Worm (Caenorhabditis elegans) whole organism, L4 larva: ENCODE results near the gene ska-3.

ENCODE experiments used
- D1046.2 ChIP-seq: fragments of 200-800 bp; sonication (Bioruptor generic); IDR thresholded peaks from 2 replicates; pipeline ENCODE4 v1.3.6; 2022; ENCODE audit warnings: missing genetic modification characterization, missing compliant biosample characterization
- R02D3.7 ChIP-seq: fragments of 150-350 bp; sonication (generic microtip); optimal IDR thresholded peaks from 3 replicates; lab custom pipeline; 2014; ENCODE audit warnings: missing biosample characterization, missing genetic modification characterization
- T20F7.1 ChIP-seq: fragments of 200-800 bp; sonication (Bioruptor generic); optimal IDR thresholded peaks from 2 replicates; lab custom pipeline; 2018; ENCODE audit warnings: mild to moderate bottlenecking, missing genetic modification characterization, missing compliant biosample characterization
- T26A8.4 ChIP-seq: fragments of 200-800 bp; sonication (Bioruptor generic); IDR thresholded peaks from 2 replicates; pipeline ENCODE4 v1.3.6; 2022; ENCODE audit warnings: missing genetic modification characterization, missing compliant biosample characterization
- Y5F2A.4 ChIP-seq: fragments of 200-800 bp; sonication (Bioruptor generic); optimal IDR thresholded peaks from 2 replicates; lab custom pipeline; 2018; ENCODE audit warnings: mild to moderate bottlenecking, missing genetic modification characterization, missing compliant biosample characterization
- Y75B8A.6 ChIP-seq: fragments of 200-800 bp; sonication (Bioruptor generic); IDR thresholded peaks from 2 replicates; pipeline ENCODE4 v1.3.6; 2022; ENCODE audit warnings: missing genetic modification reagents, missing genetic modification characterization, missing compliant biosample characterization
- aha-1 ChIP-seq: fragments of 150-350 bp; peaks from one replicate; lab custom pipeline; 2014; ENCODE audit warnings: missing biosample characterization, missing genetic modification characterization
- ama-1 ChIP-seq: fragments of 150-350 bp; optimal IDR thresholded peaks from 2 replicates; lab custom pipeline; 2014; ENCODE audit warnings: inconsistent platforms, mixed read lengths
- daf-16 ChIP-seq, 3 experiments: sonication (generic microtip); optimal IDR thresholded peaks; 2 replicates each; lab custom pipeline; 2016 to 2017; ENCODE audit warnings: missing genetic modification characterization in 3 of 3, missing genetic modification reagents in 3 of 3, mild to moderate bottlenecking in 2 of 3, missing compliant biosample characterization in 2 of 3, missing biosample characterization in 1 of 3, moderate library complexity in 1 of 3
- daf-19 ChIP-seq: fragments of 200-800 bp; sonication (Bioruptor generic); conservative IDR thresholded peaks from 2 replicates; pipeline ENCODE4 v1.3.6; 2022; ENCODE audit warnings: missing genetic modification characterization, missing compliant biosample characterization
- dmd-9 ChIP-seq: fragments of 200-800 bp; sonication (Bioruptor generic); IDR thresholded peaks from 2 replicates; pipeline ENCODE4 v1.3.6; 2022; ENCODE audit warnings: missing genetic modification reagents, missing genetic modification characterization, missing compliant biosample characterization
- duxl-1 ChIP-seq: sonication (generic microtip); optimal IDR thresholded peaks from 2 replicates; lab custom pipeline; 2016; ENCODE audit warnings: mild to moderate bottlenecking, missing genetic modification characterization, moderate library complexity, missing compliant biosample characterization; ENCODE audit not compliant: poor library complexity
- dve-1 ChIP-seq: sonication (generic microtip); optimal IDR thresholded peaks from 2 replicates; lab custom pipeline; 2017; ENCODE audit warnings: antibody characterized with exemption, mild to moderate bottlenecking, missing genetic modification characterization, missing compliant biosample characterization; ENCODE audit not compliant: insufficient read depth
- egl-43 ChIP-seq: fragments of 200-800 bp; sonication (Bioruptor generic); IDR thresholded peaks from 2 replicates; pipeline ENCODE4 v1.3.6; 2022; ENCODE audit warnings: missing genetic modification reagents, missing genetic modification characterization, missing compliant biosample characterization
- fkh-10 ChIP-seq: fragments of 150-350 bp; optimal IDR thresholded peaks from 2 replicates; lab custom pipeline; 2014; ENCODE audit warnings: missing biosample characterization, missing genetic modification reagents, missing genetic modification characterization
- gei-8 ChIP-seq: fragments of 200-800 bp; sonication (Bioruptor generic); optimal IDR thresholded peaks from 2 replicates; lab custom pipeline; 2018; ENCODE audit warnings: mild to moderate bottlenecking, missing genetic modification characterization, missing compliant biosample characterization
- hlh-30 ChIP-seq: sonication (generic microtip); optimal IDR thresholded peaks from 2 replicates; lab custom pipeline; 2017; ENCODE audit warnings: antibody characterized with exemption, mild to moderate bottlenecking, missing genetic modification characterization, missing compliant biosample characterization; ENCODE audit not compliant: insufficient read depth
- jun-1 ChIP-seq: fragments of 150-350 bp; optimal IDR thresholded peaks from 2 replicates; lab custom pipeline; 2014; ENCODE audit warnings: missing biosample characterization, missing genetic modification reagents, missing genetic modification characterization
- lin-1 ChIP-seq: fragments of 200-800 bp; sonication (Bioruptor generic); IDR thresholded peaks from 2 replicates; pipeline ENCODE4 v1.3.6; 2022; ENCODE audit warnings: missing genetic modification reagents, missing genetic modification characterization, missing compliant biosample characterization
- lin-38 ChIP-seq: fragments of 200-800 bp; sonication (Bioruptor generic); IDR thresholded peaks from 2 replicates; pipeline ENCODE4 v1.3.6; 2022; ENCODE audit warnings: missing genetic modification reagents, missing genetic modification characterization, missing compliant biosample characterization
- madf-5 ChIP-seq, 2 experiments: fragments of 200-800 bp; sonication (Bioruptor generic); IDR thresholded peaks; 2 replicates each; pipeline ENCODE4 v1.3.6; 2022; ENCODE audit warnings: missing compliant biosample characterization in 2 of 2, missing genetic modification characterization in 2 of 2
- mes-2 ChIP-seq: sonication (generic microtip); optimal IDR thresholded peaks from 2 replicates; lab custom pipeline; 2016; ENCODE audit warnings: missing genotype, mild to moderate bottlenecking, missing genetic modification characterization, missing compliant biosample characterization; ENCODE audit not compliant: poor library complexity, severe bottlenecking
- nhr-10 ChIP-seq: fragments of 150-350 bp; optimal IDR thresholded peaks from 2 replicates; lab custom pipeline; 2014; ENCODE audit warnings: missing biosample characterization, missing genetic modification characterization
- nhr-237 ChIP-seq: sonication (generic microtip); optimal IDR thresholded peaks from 2 replicates; lab custom pipeline; 2017; ENCODE audit warnings: missing biosample characterization, missing genetic modification characterization
- nhr-25 ChIP-seq: sonication (generic microtip); optimal IDR thresholded peaks from 2 replicates; lab custom pipeline; 2017; ENCODE audit warnings: missing genetic modification characterization, mild to moderate bottlenecking, missing compliant biosample characterization, antibody characterized with exemption, moderate library complexity, borderline replicate concordance; ENCODE audit not compliant: insufficient read depth
- nhr-48 ChIP-seq: sonication (generic microtip); optimal IDR thresholded peaks from 2 replicates; lab custom pipeline; 2016; ENCODE audit warnings: mild to moderate bottlenecking, missing genetic modification characterization, missing compliant biosample characterization
- nhr-77 ChIP-seq: fragments of 150-350 bp; optimal IDR thresholded peaks from 2 replicates; lab custom pipeline; 2014; ENCODE audit warnings: missing biosample characterization, missing genetic modification characterization
- php-3 ChIP-seq: fragments of 200-800 bp; sonication (Bioruptor generic); IDR thresholded peaks from 2 replicates; pipeline ENCODE4 v1.3.6; 2022; ENCODE audit warnings: missing genetic modification reagents, missing genetic modification characterization, missing compliant biosample characterization
- pqm-1 ChIP-seq: sonication (generic microtip); optimal IDR thresholded peaks from 2 replicates; lab custom pipeline; 2017; ENCODE audit warnings: missing biosample characterization, missing genetic modification characterization
- set-16 ChIP-seq: fragments of 200-800 bp; sonication (Bioruptor generic); IDR thresholded peaks from 2 replicates; pipeline ENCODE4 v1.3.6; 2022; ENCODE audit warnings: missing genetic modification reagents, missing genetic modification characterization, missing compliant biosample characterization
- tag-97 ChIP-seq: fragments of 200-800 bp; sonication (Bioruptor generic); IDR thresholded peaks from 2 replicates; pipeline ENCODE4 v1.3.6; 2022; ENCODE audit warnings: missing genetic modification characterization, missing compliant biosample characterization
- unc-130 ChIP-seq: sonication (generic microtip); optimal IDR thresholded peaks from 2 replicates; lab custom pipeline; 2016; ENCODE audit warnings: missing genetic modification reagents, missing genetic modification characterization, missing compliant biosample characterization
- unc-62 ChIP-seq, 3 experiments: fragments of 150-350 bp in 1 of 3; sonication (generic microtip); optimal IDR thresholded peaks in 2 of 3; peaks in 1 of 3; 1 replicate in 1 of 3; 2 replicates in 2 of 3; lab custom pipeline; 2014 to 2017; ENCODE audit warnings: missing biosample characterization in 3 of 3, missing genetic modification characterization in 3 of 3, missing genetic modification reagents in 3 of 3, missing genotype in 1 of 3
- zag-1 ChIP-seq: fragments of 150-350 bp; optimal IDR thresholded peaks from 2 replicates; lab custom pipeline; 2014; ENCODE audit warnings: missing biosample characterization, missing genetic modification characterization
- zfp-3 ChIP-seq: fragments of 200-800 bp; sonication (Bioruptor generic); conservative IDR thresholded peaks from 2 replicates; pipeline ENCODE4 v1.3.6; 2022; ENCODE audit warnings: missing genetic modification reagents, missing genetic modification characterization, missing compliant biosample characterization

ska-3 gene

DNA sequence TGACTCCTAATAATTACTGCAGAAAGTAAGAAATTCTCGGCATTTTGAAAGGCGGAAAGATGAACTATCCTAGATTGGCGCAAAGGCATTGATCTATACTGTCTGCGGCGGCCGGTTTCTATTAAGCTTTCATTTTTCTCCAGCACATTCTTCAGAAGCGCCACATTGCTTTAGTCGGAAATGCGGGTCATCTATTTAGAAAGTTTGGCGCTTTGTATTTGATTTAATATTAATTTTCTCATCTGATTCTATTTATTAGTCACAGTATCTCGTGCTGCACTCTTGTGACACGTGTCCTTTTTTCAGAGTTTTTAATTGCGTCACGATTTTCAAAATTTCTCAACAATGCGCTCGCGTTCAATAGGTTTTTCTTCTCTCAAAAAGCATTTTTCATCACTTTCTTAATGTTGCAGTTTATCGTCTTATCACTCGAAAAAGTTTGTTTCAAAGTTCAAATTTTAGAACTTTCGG is 36.2 kb upstream of the ska-3 start:
- TF ChIP-seq nhr-25 (tag; lab: Kevin White, UChicago) = no peak
- no peak for TF ChIP-seq unc-130 (GFP tag; lab: Kevin White, UChicago)
- TF ChIP-seq daf-19 (GFP tag; lab: Robert Waterston, UW) = no peak
- TF ChIP-seq hlh-30 = peak; percentile 74
- no peak for TF ChIP-seq gei-8
- TF ChIP-seq ama-1 = peak; percentile 33
- TF ChIP-seq mes-2 = peak; percentile 50
- TF ChIP-seq unc-62 (GFP tag; optimal IDR thresholded peaks at IDR 0.05 in 1 of 2; lab: Kevin White, UChicago) = peak in 1 of 2 experiments; percentile 76
- no peak for TF ChIP-seq unc-62 (tag; optimal IDR thresholded peaks at IDR 0.05; lab: Kevin White, UChicago)
- no peak for TF ChIP-seq nhr-77 (tag; lab: Kevin White, UChicago)
- TF ChIP-seq pqm-1 (tag; lab: Kevin White, UChicago) = peak; percentile 16
- peak; percentile 64 for TF ChIP-seq T20F7.1 (GFP tag; lab: Kevin White, UChicago)
- TF ChIP-seq zfp-3 (GFP tag; lab: Robert Waterston, UW) = peak; percentile 35; the same call in 1 of the 2 replicates
- no peak for TF ChIP-seq dmd-9
- 0 out of 2 replicates have a peak, but pooled peaks have one; percentile 24 for TF ChIP-seq Y75B8A.6
- 0 out of 2 replicates have a peak, but pooled peaks have one; percentile 6 for TF ChIP-seq lin-1 (GFP tag; lab: Robert Waterston, UW)
- TF ChIP-seq daf-16 (GFP tag; optimal IDR thresholded peaks at IDR 0.05; lab: Kevin White, UChicago) = no peak
- TF ChIP-seq daf-16 (tag; optimal IDR thresholded peaks at IDR 0.05; lab: Kevin White, UChicago) = peak; percentile 8
- 0 out of 4 replicates have a peak, but pooled peaks of 1 of the 2 experiments have one; percentile 53 for TF ChIP-seq madf-5 (GFP tag; IDR thresholded peaks at IDR 0.05; lab: Robert Waterston, UW)
- peak; percentile 55 for TF ChIP-seq aha-1
- no peak for TF ChIP-seq fkh-10 (GFP tag; lab: Kevin White, UChicago)
- no peak for TF ChIP-seq dve-1 (tag; lab: Kevin White, UChicago)
- TF ChIP-seq tag-97 = 0 out of 2 replicates have a peak, but pooled peaks have one; percentile 25
- no peak for TF ChIP-seq nhr-237 (tag; lab: Kevin White, UChicago)
- no peak for TF ChIP-seq Y5F2A.4 (GFP tag; lab: Kevin White, UChicago)
- TF ChIP-seq nhr-48 (tag; lab: Kevin White, UChicago) = peak; percentile 55

DNA sequence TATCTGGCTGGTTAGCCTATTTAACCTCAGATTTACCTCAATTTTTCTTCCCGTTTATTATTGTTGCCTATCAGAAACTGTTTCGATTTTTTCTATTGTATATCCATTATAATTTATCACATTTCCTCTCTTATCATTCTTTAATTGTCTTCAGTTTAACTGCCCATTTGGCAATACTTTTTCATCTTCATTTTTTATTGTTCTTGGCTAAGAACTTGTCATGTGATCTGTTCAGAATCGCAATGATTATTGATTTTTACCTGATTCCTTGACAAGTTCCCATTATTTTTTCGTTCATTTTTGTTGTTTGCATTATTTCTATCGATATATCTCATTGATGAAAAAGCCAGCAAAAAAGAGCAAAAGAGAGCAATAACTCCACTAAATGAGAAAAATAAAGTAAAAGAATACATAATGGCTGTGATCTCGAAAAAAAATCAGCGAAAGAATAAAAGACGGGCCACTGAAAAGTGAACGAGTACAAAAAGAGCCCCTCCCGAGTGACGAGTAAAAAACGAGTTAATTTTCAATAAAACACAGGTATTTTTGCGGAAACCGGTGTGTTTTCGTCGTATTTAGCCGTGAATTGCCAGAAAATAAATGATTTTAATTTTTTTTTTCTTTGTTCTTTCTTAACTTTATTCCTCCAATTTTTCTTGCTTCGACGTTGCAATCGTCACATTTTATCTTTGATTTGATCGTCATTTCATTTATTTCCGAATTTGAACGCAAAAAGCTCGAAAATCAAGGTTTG is 35.6 kb upstream of the ska-3 start, which contains the start of gene arf-1:
arf-1 (plus strand) TSS at position 657 of the 754 bp plus-strand sequence.
- TF ChIP-seq php-3 (peak; percentile 76), zag-1 (tag; lab: Kevin White, UChicago) (no peak), aha-1 (peak; percentile 65), duxl-1 (tag; lab: Kevin White, UChicago) (no peak), dve-1 (tag; lab: Kevin White, UChicago) (peak; percentile 21), Y75B8A.6 (0 out of 2 replicates have a peak, but pooled peaks have one; percentile 8), unc-62 (GFP tag; optimal IDR thresholded peaks at IDR 0.05 in 1 of 2; lab: Kevin White, UChicago) (peak in 1 of 2 experiments; percentile 21), unc-62 (tag; optimal IDR thresholded peaks at IDR 0.05; lab: Kevin White, UChicago) (no peak), hlh-30 (peak; percentile 51), egl-43 (GFP tag; lab: Robert Waterston, UW) (no peak), lin-38 (GFP tag; lab: Robert Waterston, UW) (peak; percentile 23; the same call in 1 of the 2 replicates)

DNA sequence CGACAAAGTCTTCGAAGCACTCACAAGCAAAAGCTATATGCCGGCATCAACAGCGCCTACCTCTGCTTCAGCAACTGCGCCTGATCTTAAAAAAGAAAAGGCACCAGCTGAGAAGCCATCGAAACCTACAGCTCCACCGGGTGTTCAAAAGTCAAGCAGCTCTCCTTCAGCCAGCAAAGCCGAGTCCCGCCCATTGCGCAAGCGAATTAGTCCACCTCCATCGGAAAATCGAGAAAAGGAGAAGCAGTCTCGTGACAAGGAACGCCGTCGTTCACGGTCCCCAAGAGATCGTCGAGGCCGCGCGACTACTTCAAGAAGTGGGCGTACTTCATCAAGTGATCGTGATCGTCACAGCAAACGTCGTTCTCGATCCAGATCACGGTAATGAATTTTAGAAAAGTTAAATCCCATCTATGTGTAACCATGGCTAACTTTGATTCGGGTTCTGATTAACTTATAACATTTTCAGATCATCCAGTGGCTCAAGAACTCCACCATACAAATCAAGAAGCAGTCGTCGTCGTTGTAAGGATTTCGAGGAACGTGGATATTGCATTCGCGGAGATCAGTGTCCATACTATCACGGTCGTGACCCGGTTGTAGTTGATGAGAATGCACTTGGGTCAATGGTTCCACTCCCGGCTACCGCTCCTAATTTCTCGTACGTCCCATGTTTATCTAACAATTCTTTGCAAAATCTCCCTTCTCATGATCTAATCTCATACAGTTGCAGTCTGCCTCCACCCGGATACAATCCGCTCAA is 33.3 kb upstream of the ska-3 start:
- TF ChIP-seq R02D3.7 (no peak), unc-62 (GFP tag; optimal IDR thresholded peaks at IDR 0.05 in 1 of 2; lab: Kevin White, UChicago) (peak in 1 of 2 experiments; percentile 32), unc-62 (tag; optimal IDR thresholded peaks at IDR 0.05; lab: Kevin White, UChicago) (no peak), egl-43 (GFP tag; lab: Robert Waterston, UW) (no peak), T26A8.4 (GFP tag; lab: Robert Waterston, UW) (no peak), aha-1 (peak; percentile 93), nhr-10 (tag; lab: Kevin White, UChicago) (no peak), D1046.2 (0 out of 2 replicates have a peak, but pooled peaks have one; percentile 25), set-16 (GFP tag; lab: Robert Waterston, UW) (peak; percentile 65), jun-1 (tag; lab: Kevin White, UChicago) (no peak)
- TF ChIP-seq, all 104 proteins: peak for 4
